Worm (Caenorhabditis elegans) whole organism, L2 larva: ENCODE measurements around the gene Y39A1A.2.

Source experiments
- C34F6.9 ChIP-seq: fragments of 150-350 bp; optimal IDR thresholded peaks from 2 replicates; lab custom pipeline; 2014; ENCODE audit warnings: missing biosample characterization, missing genetic modification characterization
- F13H6.1 ChIP-seq: sonication (generic microtip); optimal IDR thresholded peaks from 2 replicates; lab custom pipeline; 2016; ENCODE audit warnings: missing genetic modification characterization, missing compliant biosample characterization
- Y55F3AM.14 ChIP-seq: fragments of 200-800 bp; sonication (Bioruptor generic); optimal IDR thresholded peaks from 2 replicates; lab custom pipeline; 2018; ENCODE audit warnings: mild to moderate bottlenecking, missing genetic modification characterization, missing compliant biosample characterization
- ZK546.5 ChIP-seq: sonication (generic microtip); optimal IDR thresholded peaks from 2 replicates; lab custom pipeline; 2017; ENCODE audit warnings: missing biosample characterization, missing genetic modification characterization
- aly-2 ChIP-seq: fragments of 150-350 bp; optimal IDR thresholded peaks from 2 replicates; lab custom pipeline; 2014; ENCODE audit warnings: missing biosample characterization, missing genetic modification characterization
- blmp-1 ChIP-seq: sonication (generic microtip); optimal IDR thresholded peaks from 2 replicates; lab custom pipeline; 2017; ENCODE audit warnings: missing genetic modification characterization, mild to moderate bottlenecking, missing compliant biosample characterization, antibody characterized with exemption, moderate library complexity; ENCODE audit not compliant: insufficient read depth
- crh-2 ChIP-seq: sonication (generic microtip); optimal IDR thresholded peaks from 2 replicates; lab custom pipeline; 2017; ENCODE audit warnings: missing biosample characterization, missing genetic modification characterization
- dmd-4 ChIP-seq: sonication (generic microtip); optimal IDR thresholded peaks from 2 replicates; lab custom pipeline; 2017; ENCODE audit warnings: missing biosample characterization, missing genetic modification characterization
- elt-1 ChIP-seq: fragments of 150-350 bp; optimal IDR thresholded peaks from 2 replicates; lab custom pipeline; 2014; ENCODE audit warnings: missing biosample characterization, missing genetic modification characterization
- elt-3 ChIP-seq: sonication (generic microtip); optimal IDR thresholded peaks from 2 replicates; lab custom pipeline; 2017; ENCODE audit warnings: missing biosample characterization, missing genetic modification characterization
- fos-1 ChIP-seq: fragments of 150-350 bp; optimal IDR thresholded peaks from 2 replicates; lab custom pipeline; 2014; ENCODE audit warnings: missing biosample characterization, missing genetic modification characterization
- lin-11 ChIP-seq: fragments of 150-350 bp; sonication (generic microtip); optimal IDR thresholded peaks from 2 replicates; lab custom pipeline; 2014; ENCODE audit warnings: missing biosample characterization, missing genetic modification characterization, inconsistent platforms, mixed read lengths
- lsy-2 ChIP-seq, 2 experiments: fragments of 150-350 bp in 1 of 2; sonication (generic microtip) in 1 of 2; optimal IDR thresholded peaks; 2 replicates each; lab custom pipeline; 2014 to 2017; ENCODE audit warnings: missing biosample characterization in 2 of 2, missing genetic modification characterization in 2 of 2
- mab-5 ChIP-seq: fragments of 150-350 bp; optimal IDR thresholded peaks from 2 replicates; lab custom pipeline; 2014; ENCODE audit warnings: missing biosample characterization, missing genetic modification characterization
- mdl-1 ChIP-seq, 2 experiments: fragments of 150-350 bp in 1 of 2; sonication (generic microtip) in 1 of 2; optimal IDR thresholded peaks; 2 replicates each; lab custom pipeline; 2017; ENCODE audit warnings: missing biosample characterization in 2 of 2, missing genetic modification characterization in 2 of 2
- nhr-10 ChIP-seq: sonication (generic microtip); optimal IDR thresholded peaks from 2 replicates; lab custom pipeline; 2017; ENCODE audit warnings: missing biosample characterization, missing genetic modification characterization
- nhr-11 ChIP-seq: fragments of 150-350 bp; optimal IDR thresholded peaks from 2 replicates; lab custom pipeline; 2014; ENCODE audit warnings: missing biosample characterization, missing genetic modification characterization
- nhr-129 ChIP-seq: fragments of 150-350 bp; optimal IDR thresholded peaks from 2 replicates; lab custom pipeline; 2014; ENCODE audit warnings: missing biosample characterization, missing genetic modification characterization
- nhr-6 ChIP-seq: fragments of 150-350 bp; optimal IDR thresholded peaks from 2 replicates; lab custom pipeline; 2014; ENCODE audit warnings: missing biosample characterization, missing genetic modification characterization
- peb-1 ChIP-seq: fragments of 150-350 bp; optimal IDR thresholded peaks from 2 replicates; lab custom pipeline; 2014; ENCODE audit warnings: missing biosample characterization, missing genetic modification characterization
- sem-4 ChIP-seq: fragments of 150-350 bp; optimal IDR thresholded peaks from 2 replicates; lab custom pipeline; 2014; ENCODE audit warnings: missing biosample characterization, missing genetic modification reagents, missing genetic modification characterization
- sma-9 ChIP-seq, 2 experiments: fragments of 150-350 bp in 1 of 2; sonication (generic microtip) in 1 of 2; optimal IDR thresholded peaks; 2 replicates each; lab custom pipeline; 2014 to 2016; ENCODE audit warnings: missing genetic modification characterization in 2 of 2, mild to moderate bottlenecking in 1 of 2, missing biosample characterization in 1 of 2, missing compliant biosample characterization in 1 of 2, missing genetic modification reagents in 1 of 2, moderate library complexity in 1 of 2
- snpc-4 ChIP-seq: fragments of 150-350 bp; optimal IDR thresholded peaks from 2 replicates; lab custom pipeline; 2014; ENCODE audit warnings: missing biosample characterization, missing genetic modification characterization
- unc-62 ChIP-seq: fragments of 150-350 bp; optimal IDR thresholded peaks from 2 replicates; lab custom pipeline; 2014; ENCODE audit warnings: missing biosample characterization, missing genetic modification reagents, missing genetic modification characterization
- zag-1 ChIP-seq: fragments of 150-350 bp; optimal IDR thresholded peaks from 2 replicates; lab custom pipeline; 2014; ENCODE audit warnings: missing biosample characterization, missing genetic modification characterization
- ztf-4 ChIP-seq: fragments of 150-350 bp; optimal IDR thresholded peaks from 2 replicates; lab custom pipeline; 2014; ENCODE audit warnings: missing biosample characterization, missing genetic modification characterization

Y39A1A.2 gene

ce11 chrIII:10557910-10558309 lies 45.5 kb downstream of the Y39A1A.2 start, which contains the start of gene T21C12.4:
TSS of gene T21C12.4 (minus strand) at chrIII:10558010.
- TF ChIP-seq aly-2 (tag; lab: Kevin White, UChicago) = no peak
- TF ChIP-seq C34F6.9 (tag; lab: Kevin White, UChicago) = no peak
- no peak for TF ChIP-seq ztf-4 (tag; lab: Kevin White, UChicago)
- no peak for TF ChIP-seq sem-4 (tag; lab: Kevin White, UChicago)
- no peak for TF ChIP-seq F13H6.1 (tag; lab: Kevin White, UChicago)
- no peak for TF ChIP-seq elt-1 (tag; lab: Kevin White, UChicago)
- no peak for TF ChIP-seq dmd-4 (tag; lab: Kevin White, UChicago)
- TF ChIP-seq blmp-1 = no peak
- TF ChIP-seq nhr-129 = no peak
- TF ChIP-seq Y55F3AM.14 (GFP tag; lab: Kevin White, UChicago) = no peak
- TF ChIP-seq mdl-1 (tag; optimal IDR thresholded peaks at IDR 0.05; lab: Kevin White, UChicago) = no peak
- TF ChIP-seq peb-1 (tag; lab: Kevin White, UChicago) = no peak
- no peak for TF ChIP-seq zag-1 (tag; lab: Kevin White, UChicago)
- TF ChIP-seq, all 48 proteins: peak for 0

ce11 chrIII:10552929-10553328 lies 50.4 kb downstream of the Y39A1A.2 start, which contains the start of gene T21C12.8:
TSS of gene T21C12.8 (minus strand) at chrIII:10553029.
- no peak for TF ChIP-seq F13H6.1 (tag; lab: Kevin White, UChicago)
- TF ChIP-seq aly-2 (tag; lab: Kevin White, UChicago) = no peak
- TF ChIP-seq lsy-2 (tag; optimal IDR thresholded peaks at IDR 0.05; lab: Kevin White, UChicago) = no peak
- no peak for TF ChIP-seq mab-5 (tag; lab: Kevin White, UChicago)
- TF ChIP-seq zag-1 (tag; lab: Kevin White, UChicago) = no peak
- TF ChIP-seq nhr-6 (tag; lab: Kevin White, UChicago) = no peak
- TF ChIP-seq crh-2 (tag; lab: Kevin White, UChicago) = no peak
- TF ChIP-seq sma-9 (GFP tag; optimal IDR thresholded peaks at IDR 0.05; lab: Kevin White, UChicago) = no peak
- no peak for TF ChIP-seq sma-9 (tag; optimal IDR thresholded peaks at IDR 0.05; lab: Kevin White, UChicago)
- TF ChIP-seq ZK546.5 (tag; lab: Kevin White, UChicago) = no peak
- no peak for TF ChIP-seq sem-4 (tag; lab: Kevin White, UChicago)
- no peak for TF ChIP-seq nhr-10
- TF ChIP-seq unc-62 = no peak
- no peak for TF ChIP-seq snpc-4
- TF ChIP-seq Y55F3AM.14 (GFP tag; lab: Kevin White, UChicago) = no peak
- TF ChIP-seq C34F6.9 (tag; lab: Kevin White, UChicago) = no peak
- TF ChIP-seq dmd-4 (tag; lab: Kevin White, UChicago) = no peak
- TF ChIP-seq lin-11 (tag; lab: Kevin White, UChicago) = no peak
- no peak for TF ChIP-seq fos-1 (tag; lab: Kevin White, UChicago)
- no peak for TF ChIP-seq elt-3 (tag; lab: Kevin White, UChicago)
- TF ChIP-seq nhr-11 (tag; lab: Kevin White, UChicago) = no peak
